Worm (Caenorhabditis elegans) whole organism, L4 larva: Measurements from ENCODE around the gene evl-14.
A peak's percentile ranks its signal among the peaks of the same experiment; 100 is the strongest.

Experiments used
- F44E2.7 ChIP-seq: fragments of 200-800 bp; sonication (Bioruptor generic); IDR thresholded peaks from 2 replicates; pipeline ENCODE4 v2.1.2; 2022; ENCODE audit warnings: missing genetic modification characterization, missing compliant biosample characterization
- T26A8.4 ChIP-seq: fragments of 200-800 bp; sonication (Bioruptor generic); IDR thresholded peaks from 2 replicates; pipeline ENCODE4 v1.3.6; 2022; ENCODE audit warnings: missing genetic modification characterization, missing compliant biosample characterization
- Y5F2A.4 ChIP-seq: fragments of 200-800 bp; sonication (Bioruptor generic); optimal IDR thresholded peaks from 2 replicates; lab custom pipeline; 2018; ENCODE audit warnings: mild to moderate bottlenecking, missing genetic modification characterization, missing compliant biosample characterization
- aha-1 ChIP-seq: fragments of 150-350 bp; peaks from one replicate; lab custom pipeline; 2014; ENCODE audit warnings: missing biosample characterization, missing genetic modification characterization
- attf-4 ChIP-seq: sonication (generic microtip); optimal IDR thresholded peaks from 3 replicates; lab custom pipeline; 2017; ENCODE audit warnings: missing biosample characterization, missing genetic modification characterization
- ctbp-1 ChIP-seq: fragments of 200-800 bp; sonication (Bioruptor generic); IDR thresholded peaks from 2 replicates; pipeline ENCODE4 v1.3.6; 2022; ENCODE audit warnings: missing genetic modification reagents, missing genetic modification characterization, missing compliant biosample characterization
- daf-16 ChIP-seq, 3 experiments: sonication (generic microtip); optimal IDR thresholded peaks; 2 replicates each; lab custom pipeline; 2016 to 2017; ENCODE audit warnings: missing genetic modification characterization in 3 of 3, missing genetic modification reagents in 3 of 3, mild to moderate bottlenecking in 2 of 3, missing compliant biosample characterization in 2 of 3, missing biosample characterization in 1 of 3, moderate library complexity in 1 of 3
- daf-8 ChIP-seq: fragments of 200-800 bp; sonication (Bioruptor generic); IDR thresholded peaks from 2 replicates; pipeline ENCODE4 v1.3.6; 2022; ENCODE audit warnings: missing genetic modification characterization, missing compliant biosample characterization
- duxl-1 ChIP-seq: sonication (generic microtip); optimal IDR thresholded peaks from 2 replicates; lab custom pipeline; 2016; ENCODE audit warnings: mild to moderate bottlenecking, missing genetic modification characterization, moderate library complexity, missing compliant biosample characterization; ENCODE audit not compliant: poor library complexity
- dve-1 ChIP-seq: sonication (generic microtip); optimal IDR thresholded peaks from 2 replicates; lab custom pipeline; 2017; ENCODE audit warnings: antibody characterized with exemption, mild to moderate bottlenecking, missing genetic modification characterization, missing compliant biosample characterization; ENCODE audit not compliant: insufficient read depth
- fkh-10 ChIP-seq: fragments of 150-350 bp; optimal IDR thresholded peaks from 2 replicates; lab custom pipeline; 2014; ENCODE audit warnings: missing biosample characterization, missing genetic modification reagents, missing genetic modification characterization
- hif-1 ChIP-seq, 2 experiments: sonication (generic microtip); optimal IDR thresholded peaks; 2 replicates each; lab custom pipeline; 2016 to 2017; ENCODE audit warnings: missing compliant biosample characterization in 2 of 2, missing genetic modification characterization in 2 of 2, missing genetic modification reagents in 2 of 2, missing genotype in 2 of 2, mild to moderate bottlenecking in 1 of 2
- hlh-11 ChIP-seq: fragments of 200-800 bp; sonication (Bioruptor generic); optimal IDR thresholded peaks from 2 replicates; lab custom pipeline; 2018; ENCODE audit warnings: mild to moderate bottlenecking, missing genetic modification characterization, missing compliant biosample characterization
- hmg-1.1 ChIP-seq: fragments of 200-800 bp; sonication (Bioruptor generic); IDR thresholded peaks from 2 replicates; pipeline ENCODE4 v1.3.6; 2022; ENCODE audit warnings: missing genetic modification reagents, missing genetic modification characterization, missing compliant biosample characterization
- jun-1 ChIP-seq: fragments of 150-350 bp; optimal IDR thresholded peaks from 2 replicates; lab custom pipeline; 2014; ENCODE audit warnings: missing biosample characterization, missing genetic modification reagents, missing genetic modification characterization
- lin-13 ChIP-seq: fragments of 150-350 bp; optimal IDR thresholded peaks from 2 replicates; lab custom pipeline; 2014; ENCODE audit warnings: missing biosample characterization, missing genetic modification reagents, missing genetic modification characterization
- lin-15B ChIP-seq: fragments of 150-350 bp; sonication (generic microtip); optimal IDR thresholded peaks from 3 replicates; lab custom pipeline; 2014; ENCODE audit warnings: missing biosample characterization, missing genetic modification characterization
- lin-39 ChIP-seq: fragments of 150-350 bp; optimal IDR thresholded peaks from 2 replicates; lab custom pipeline; 2014; ENCODE audit warnings: missing biosample characterization, missing genetic modification reagents, missing genetic modification characterization
- lir-3 ChIP-seq: sonication (generic microtip); optimal IDR thresholded peaks from 2 replicates; lab custom pipeline; 2016; ENCODE audit warnings: mild to moderate bottlenecking, missing genetic modification characterization, missing compliant biosample characterization
- lsy-2 ChIP-seq, 2 experiments: fragments of 150-350 bp in 1 of 2; sonication (generic microtip) in 1 of 2; optimal IDR thresholded peaks; 2 replicates each; lab custom pipeline; 2014 to 2017; ENCODE audit warnings: missing biosample characterization in 2 of 2, missing genetic modification characterization in 2 of 2
- mdl-1 ChIP-seq, 2 experiments: fragments of 150-350 bp in 1 of 2; sonication (generic microtip) in 1 of 2; optimal IDR thresholded peaks; 2 replicates each; lab custom pipeline; 2014 to 2017; ENCODE audit warnings: missing biosample characterization in 2 of 2, missing genetic modification characterization in 2 of 2
- mxl-2 ChIP-seq: fragments of 200-800 bp; sonication (Bioruptor generic); conservative IDR thresholded peaks from 2 replicates; pipeline ENCODE4 v1.3.6; 2022; ENCODE audit warnings: missing genetic modification reagents, missing genetic modification characterization, missing compliant biosample characterization
- mxl-3 ChIP-seq: fragments of 200-800 bp; sonication (Bioruptor generic); optimal IDR thresholded peaks from 2 replicates; lab custom pipeline; 2018; ENCODE audit warnings: mild to moderate bottlenecking, missing genetic modification characterization, missing compliant biosample characterization
- nhr-28 ChIP-seq: fragments of 150-350 bp; optimal IDR thresholded peaks from 2 replicates; lab custom pipeline; 2014; ENCODE audit warnings: missing biosample characterization, missing genetic modification characterization
- nhr-41 ChIP-seq: fragments of 200-800 bp; sonication (Bioruptor generic); IDR thresholded peaks from 2 replicates; pipeline ENCODE4 v1.3.6; 2022; ENCODE audit warnings: missing genetic modification reagents, missing genetic modification characterization, missing compliant biosample characterization
- nhr-48 ChIP-seq: sonication (generic microtip); optimal IDR thresholded peaks from 2 replicates; lab custom pipeline; 2016; ENCODE audit warnings: mild to moderate bottlenecking, missing genetic modification characterization, missing compliant biosample characterization
- pha-4 ChIP-seq, 2 experiments: fragments of 150-350 bp in 1 of 2; fragments of 200-800 bp in 1 of 2; sonication (Bioruptor generic) in 1 of 2; IDR thresholded peaks in 1 of 2; optimal IDR thresholded peaks in 1 of 2; 2 replicates each; pipeline versions ENCODE4 v1.3.6 to Lab custom; 2014 to 2022; ENCODE audit warnings: missing genetic modification characterization in 2 of 2, missing genetic modification reagents in 2 of 2, missing biosample characterization in 1 of 2, missing compliant biosample characterization in 1 of 2
- saeg-2 ChIP-seq: fragments of 200-800 bp; sonication (Bioruptor generic); IDR thresholded peaks from 2 replicates; pipeline ENCODE4 v1.3.6; 2022; ENCODE audit warnings: missing genetic modification reagents, missing genetic modification characterization, missing compliant biosample characterization
- set-16 ChIP-seq: fragments of 200-800 bp; sonication (Bioruptor generic); IDR thresholded peaks from 2 replicates; pipeline ENCODE4 v1.3.6; 2022; ENCODE audit warnings: missing genetic modification reagents, missing genetic modification characterization, missing compliant biosample characterization
- unc-62 ChIP-seq, 3 experiments: fragments of 150-350 bp in 1 of 3; sonication (generic microtip); optimal IDR thresholded peaks in 2 of 3; peaks in 1 of 3; 1 replicate in 1 of 3; 2 replicates in 2 of 3; lab custom pipeline; 2014 to 2017; ENCODE audit warnings: missing biosample characterization in 3 of 3, missing genetic modification characterization in 3 of 3, missing genetic modification reagents in 3 of 3, missing genotype in 1 of 3
- vab-7 ChIP-seq: fragments of 200-800 bp; sonication (Bioruptor generic); IDR thresholded peaks from 2 replicates; pipeline ENCODE4 v1.3.6; 2022; ENCODE audit warnings: missing genetic modification reagents, missing genetic modification characterization, missing compliant biosample characterization
- zfp-3 ChIP-seq: fragments of 200-800 bp; sonication (Bioruptor generic); conservative IDR thresholded peaks from 2 replicates; pipeline ENCODE4 v1.3.6; 2022; ENCODE audit warnings: missing genetic modification reagents, missing genetic modification characterization, missing compliant biosample characterization

evl-14 gene

ce11 chrIII:4332543-4333042 lies 19.7 kb upstream of the evl-14 start, which contains the start of gene cdk-12 (continued):
- TF ChIP-seq attf-4 (tag; lab: Kevin White, UChicago) (no peak), lin-13 (no peak), daf-16 (GFP tag; optimal IDR thresholded peaks at IDR 0.05; lab: Kevin White, UChicago) (no peak), daf-16 (tag; optimal IDR thresholded peaks at IDR 0.05; lab: Kevin White, UChicago) (no peak), dve-1 (tag; lab: Kevin White, UChicago) (peak; percentile 49), duxl-1 (tag; lab: Kevin White, UChicago) (no peak), Y5F2A.4 (no peak)

- TF ChIP-seq hmg-1.1 (GFP tag; lab: Robert Waterston, UW) (no peak), nhr-48 (tag; lab: Kevin White, UChicago) (no peak), vab-7 (GFP tag; lab: Robert Waterston, UW) (no peak), fkh-10 (GFP tag; lab: Kevin White, UChicago) (no peak), ctbp-1 (GFP tag; lab: Robert Waterston, UW) (no peak), Y5F2A.4 (no peak), lir-3 (no peak), saeg-2 (no peak), hif-1 (tag; optimal IDR thresholded peaks at IDR 0.05; lab: Kevin White, UChicago) (no peak), set-16 (GFP tag; lab: Robert Waterston, UW) (no peak), pha-4 (GFP tag; IDR thresholded peaks at IDR 0.05; lab: Robert Waterston, UW) (no peak), pha-4 (tag; optimal IDR thresholded peaks at IDR 0.05; lab: Kevin White, UChicago) (no peak), F44E2.7 (GFP tag; lab: Robert Waterston, UW) (no peak), daf-8 (GFP tag; lab: Robert Waterston, UW) (no peak)
These were observed 18.1 kb upstream of the evl-14 start, which contains the start of gene gly-6 for ce11 chrIII:4330984-4331383. gly-6 (minus strand) TSS chrIII:4331228.

- TF ChIP-seq aha-1 (tag; lab: Kevin White, UChicago) (peak; percentile 8), lin-15B (tag; lab: Kevin White, UChicago) (no peak), mxl-2 (GFP tag; lab: Robert Waterston, UW) (no peak), mxl-3 (GFP tag; lab: Kevin White, UChicago) (peak; percentile 42), lin-39 (no peak), zfp-3 (no peak), lsy-2 (tag; optimal IDR thresholded peaks at IDR 0.05; lab: Kevin White, UChicago) (no peak), hlh-11 (tag; lab: Kevin White, UChicago) (peak; percentile 10), duxl-1 (tag; lab: Kevin White, UChicago) (no peak), nhr-28 (tag; lab: Kevin White, UChicago) (peak; percentile 65), Y5F2A.4 (no peak), unc-62 (GFP tag; optimal IDR thresholded peaks at IDR 0.05 in 1 of 2; lab: Kevin White, UChicago) (peak in 1 of 2 experiments; percentile 17), unc-62 (tag; optimal IDR thresholded peaks at IDR 0.05; lab: Kevin White, UChicago) (no peak), mdl-1 (tag; optimal IDR thresholded peaks at IDR 0.05; lab: Kevin White, UChicago) (peak in 1 of 2 experiments; percentile 15), nhr-41 (GFP tag; lab: Robert Waterston, UW) (no peak), T26A8.4 (GFP tag; lab: Robert Waterston, UW) (no peak), jun-1 (tag; lab: Kevin White, UChicago) (no peak)
- TF ChIP-seq, all 104 proteins: peak for 6
These were observed 15.5 kb upstream of the evl-14 start for ce11 chrIII:4328208-4328987.
